Worm (Caenorhabditis elegans): Measurements from ENCODE around the gene fbxb-29.

DNA sequence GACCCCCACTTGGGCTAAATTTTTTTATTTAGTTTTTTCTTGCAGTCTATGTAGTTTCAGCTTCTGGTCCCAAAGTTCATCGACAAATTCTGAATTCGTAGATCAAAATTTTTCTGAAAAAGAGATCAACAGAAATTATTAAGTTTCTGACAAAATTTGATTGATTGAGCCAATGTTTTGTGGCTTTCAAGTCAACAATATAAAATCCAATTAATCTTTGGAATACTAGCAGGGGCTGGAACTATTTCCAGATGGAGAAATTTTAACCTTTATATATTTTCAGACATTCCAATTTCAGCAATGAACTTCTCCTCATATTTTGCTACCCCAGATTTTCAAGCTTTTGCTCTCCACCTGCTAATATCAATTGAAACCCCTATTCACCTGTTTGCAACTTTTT, 16.6 kb downstream of the fbxb-29 start, which contains the start of gene srh-274:
- TF ChIP-seq lin-15B (tag; optimal IDR thresholded peaks at IDR 0.05) (no peak), nhr-11 (tag; optimal IDR thresholded peaks at IDR 0.05) (no peak), nhr-90 (tag; optimal IDR thresholded peaks at IDR 0.05; ENCODE audit: poor library complexity) (no peak), ztf-4 (tag; optimal IDR thresholded peaks at IDR 0.05) (no peak)
